Worm (Caenorhabditis elegans) whole organism, L2 larva: Measurements from ENCODE around the gene cids-1.

ENCODE experiments used
- lin-39 ChIP-seq: fragments of 150-350 bp; optimal IDR thresholded peaks from 2 replicates; lab custom pipeline; 2014; ENCODE audit warnings: missing biosample characterization, missing genetic modification reagents, missing genetic modification characterization
- nhr-11 ChIP-seq: fragments of 150-350 bp; optimal IDR thresholded peaks from 2 replicates; lab custom pipeline; 2014; ENCODE audit warnings: missing biosample characterization, missing genetic modification characterization
- nhr-237 ChIP-seq: fragments of 150-350 bp; optimal IDR thresholded peaks from 2 replicates; lab custom pipeline; 2014; ENCODE audit warnings: missing biosample characterization, missing genetic modification characterization
- unc-55 ChIP-seq: fragments of 150-350 bp; sonication (generic microtip); optimal IDR thresholded peaks from 3 replicates; lab custom pipeline; 2014; ENCODE audit warnings: missing biosample characterization, missing genetic modification reagents, missing genetic modification characterization

- TF ChIP-seq nhr-237 = no peak
- TF ChIP-seq nhr-11 = no peak
- TF ChIP-seq unc-55 (GFP tag; lab: Kevin White, UChicago) = no peak
- TF ChIP-seq lin-39 (tag; lab: Kevin White, UChicago) = no peak
These were observed 31.6 kb downstream of the cids-1 start, which contains the start of gene clec-160 for ce11 chrIII:8275871-8276270.
